Fruit fly (Drosophila melanogaster): ENCODE results near the gene CG7988.

dm6 chr3R:18171983-18172967, 48.1 kb upstream of the CG7988 start:
- no peak for TF ChIP-seq Myc (optimal IDR thresholded peaks at IDR 0.05)
- no peak for TF ChIP-seq psq (optimal IDR thresholded peaks at IDR 0.05)

Measured in Kc167 (cell line).